Worm (Caenorhabditis elegans) whole organism, L3 larva: ENCODE results near the gene Y48A6B.3.

ENCODE experiments used
- fkh-10 ChIP-seq: sonication (generic microtip); optimal IDR thresholded peaks from 2 replicates; lab custom pipeline; 2017; ENCODE audit warnings: missing biosample characterization, missing genetic modification reagents, missing genetic modification characterization
- jun-1 ChIP-seq: fragments of 150-350 bp; optimal IDR thresholded peaks from 2 replicates; lab custom pipeline; 2014; ENCODE audit warnings: missing biosample characterization, missing genetic modification reagents, missing genetic modification characterization
- nhr-11 ChIP-seq: fragments of 150-350 bp; optimal IDR thresholded peaks from 2 replicates; lab custom pipeline; 2014; ENCODE audit warnings: missing biosample characterization, missing genetic modification characterization
- nhr-76 ChIP-seq: fragments of 150-350 bp; sonication (generic microtip); optimal IDR thresholded peaks from 5 replicates; lab custom pipeline; 2014; ENCODE audit warnings: missing biosample characterization, missing genetic modification characterization
- ztf-11 ChIP-seq: fragments of 150-350 bp; optimal IDR thresholded peaks from 2 replicates; lab custom pipeline; 2014; ENCODE audit warnings: missing biosample characterization, missing genetic modification characterization

DNA sequence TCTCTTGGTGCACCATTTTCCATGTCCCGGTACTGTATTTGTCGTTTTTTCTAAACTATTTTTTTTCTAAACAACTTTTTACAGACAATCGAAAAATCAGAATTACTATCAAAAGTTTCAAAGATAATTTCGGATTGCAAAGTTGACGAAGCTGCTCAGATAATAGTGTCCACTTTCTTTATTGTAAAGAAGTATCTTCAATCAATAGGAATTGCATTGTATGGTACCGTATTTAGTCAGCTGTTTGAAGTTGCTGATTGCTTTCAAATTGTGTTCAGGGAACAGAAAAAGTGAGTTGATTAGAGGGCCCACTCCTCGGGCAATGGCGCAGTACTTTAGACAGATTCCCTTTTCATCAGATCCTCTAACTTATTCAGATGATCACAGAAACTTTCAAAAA is 26.5 kb upstream of the Y48A6B.3 start:
- TF ChIP-seq ztf-11 (tag; lab: Kevin White, UChicago) (no peak), nhr-76 (tag; lab: Kevin White, UChicago) (no peak), jun-1 (no peak), fkh-10 (no peak), nhr-11 (tag; lab: Kevin White, UChicago) (no peak)
